Worm (Caenorhabditis elegans) whole organism, late embryonic: ENCODE measurements around the gene C10A4.4.

Experiments
- nhr-11 ChIP-seq: fragments of 150-350 bp; optimal IDR thresholded peaks from 2 replicates; lab custom pipeline; 2014; ENCODE audit warnings: missing biosample characterization, missing genetic modification characterization
- pqm-1 ChIP-seq: sonication (generic microtip); optimal IDR thresholded peaks from 2 replicates; lab custom pipeline; 2016; ENCODE audit warnings: missing genetic modification characterization, missing compliant biosample characterization
- sox-2 ChIP-seq: fragments of 200-800 bp; sonication (Bioruptor generic); IDR thresholded peaks from 2 replicates; pipeline ENCODE4 v1.3.6; 2022; ENCODE audit warnings: missing genetic modification reagents, missing genetic modification characterization, missing compliant biosample characterization

DNA sequence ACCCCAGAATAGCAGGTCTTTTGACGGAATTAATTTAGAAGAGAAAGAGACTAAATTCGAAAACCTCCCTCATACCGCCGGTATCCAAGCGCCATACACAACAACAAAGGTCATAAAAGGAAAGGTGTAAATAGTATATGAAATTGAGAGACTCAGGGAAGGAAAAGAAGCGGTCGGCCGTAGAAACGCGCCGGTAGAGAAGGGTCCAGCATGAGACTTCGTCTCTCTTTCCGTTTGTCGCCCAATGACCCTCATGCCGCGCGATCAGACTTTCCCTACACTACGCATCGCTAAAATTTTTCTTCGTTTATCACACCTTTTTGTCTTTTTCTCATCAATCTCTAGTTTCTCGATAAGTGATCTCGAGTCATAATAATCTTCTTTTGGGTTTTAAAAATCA is 29.6 kb downstream of the C10A4.4 start:
- no peak for TF ChIP-seq nhr-11
- no peak for TF ChIP-seq sox-2
- no peak for TF ChIP-seq pqm-1 (tag; lab: Kevin White, UChicago)
